Worm (Caenorhabditis elegans): ENCODE data around the gene grl-1.
A peak's percentile ranks its signal among the peaks of the same experiment; 100 is the strongest.

grl-1 gene

ce11 chrV:5536240-5536811 is 2.7 kb upstream of the grl-1 start, which contains the start of the genes cox-16 and syp-2 (continued):
- TF ChIP-seq snpc-4 (GFP tag; optimal IDR thresholded peaks at IDR 0.05) (no peak), snpc-4 (tag; optimal IDR thresholded peaks at IDR 0.05) (peak in 1 of 4 experiments; percentile 32), ceh-91 (GFP tag; IDR thresholded peaks at IDR 0.05) (peak; percentile 82), tbp1 (GFP tag; optimal IDR thresholded peaks at IDR 0.05) (peak; percentile 16), Y53G8AR.9 (GFP tag; conservative IDR thresholded peaks at IDR 0.05) (no peak), hmg-20 (GFP tag; IDR thresholded peaks at IDR 0.05) (no peak), zim-3 (tag; optimal IDR thresholded peaks at IDR 0.05) (no peak), F55B11.4 (tag; optimal IDR thresholded peaks at IDR 0.05; ENCODE audit: borderline replicate concordance, insufficient read depth) (no peak), madf-6 (GFP tag; IDR thresholded peaks at IDR 0.05) (peak; percentile 95), F57A8.1 (GFP tag; optimal IDR thresholded peaks at IDR 0.05) (no peak), snpc-1.3 (tag; optimal IDR thresholded peaks at IDR 0.05; ENCODE audit: insufficient read depth) (peak; percentile 31), attf-6 (GFP tag; IDR thresholded peaks at IDR 0.05) (no peak), Y56A3A.18 (GFP tag; IDR thresholded peaks at IDR 0.05) (no peak), hmg-1.2 (GFP tag; IDR thresholded peaks at IDR 0.05) (peak; percentile 25; the same call in 1 of the 2 replicates), hrde-1 (tag; optimal IDR thresholded peaks at IDR 0.05; ENCODE audit: borderline replicate concordance) (no peak), ceh-79 (tag; optimal IDR thresholded peaks at IDR 0.05) (no peak), dpl-1 (GFP tag; optimal IDR thresholded peaks at IDR 0.05) (no peak), C06A6.2 (GFP tag; conservative IDR thresholded peaks at IDR 0.05) (no peak), F23B12.7 (tag; optimal IDR thresholded peaks at IDR 0.05; ENCODE audit: insufficient read depth) (peak; percentile 48), unc-130 (GFP tag; optimal IDR thresholded peaks at IDR 0.05) (no peak), madf-10 (tag; optimal IDR thresholded peaks at IDR 0.05) (no peak), F49E8.2 (tag; optimal IDR thresholded peaks at IDR 0.05; ENCODE audit: insufficient read depth) (peak; percentile 67), lsl-1 (GFP tag; optimal IDR thresholded peaks at IDR 0.05) (peak; percentile 98), B0035.1 (tag; optimal IDR thresholded peaks at IDR 0.05) (no peak)

ce11 chrV:5535774-5536173 is 2.1 kb upstream of the grl-1 start, which contains the start of gene C24G6.8:
TSS of gene C24G6.8 (minus strand) at chrV:5535874.
- no peak for TF ChIP-seq athp-1 (tag; optimal IDR thresholded peaks at IDR 0.05)

ce11 chrV:5527694-5528093 is 6.0 kb downstream of the grl-1 start:
- no peak for TF ChIP-seq dpff-1 (tag; optimal IDR thresholded peaks at IDR 0.05)
- no peak for TF ChIP-seq ceh-27 (GFP tag; optimal IDR thresholded peaks at IDR 0.05)
- no peak for TF ChIP-seq F49E8.2 (tag; optimal IDR thresholded peaks at IDR 0.05; ENCODE audit: insufficient read depth)
- no peak for TF ChIP-seq nfya-2 (GFP tag; IDR thresholded peaks at IDR 0.05)
- TF ChIP-seq F57A8.1 (GFP tag; optimal IDR thresholded peaks at IDR 0.05): no peak
- no peak for TF ChIP-seq nhr-120 (GFP tag; IDR thresholded peaks at IDR 0.05)
- TF ChIP-seq Y56A3A.18 (GFP tag; IDR thresholded peaks at IDR 0.05): no peak
- TF ChIP-seq hlh-12 (tag; optimal IDR thresholded peaks at IDR 0.05): no peak
- no peak for TF ChIP-seq nfyb-1 (GFP tag; IDR thresholded peaks at IDR 0.05)
- no peak for TF ChIP-seq cebp-2 (GFP tag; IDR thresholded peaks at IDR 0.05)
- TF ChIP-seq D2030.7 (GFP tag; IDR thresholded peaks at IDR 0.05): no peak
- no peak for TF ChIP-seq ama-1 (optimal IDR thresholded peaks at IDR 0.05)
- no peak for TF ChIP-seq ama-1 (GFP tag; optimal IDR thresholded peaks at IDR 0.05)
- no peak for TF ChIP-seq let-607 (tag; optimal IDR thresholded peaks at IDR 0.05)
- TF ChIP-seq attf-3 (GFP tag; conservative IDR thresholded peaks at IDR 0.05): no peak
- no peak for TF ChIP-seq F10E7.11 (tag; optimal IDR thresholded peaks at IDR 0.05)
- no peak for TF ChIP-seq repo-1 (tag; optimal IDR thresholded peaks at IDR 0.05)
- TF ChIP-seq snpc-1.1 (tag; optimal IDR thresholded peaks at IDR 0.05; ENCODE audit: insufficient read depth): no peak
- no peak for TF ChIP-seq lin-54 (GFP tag; optimal IDR thresholded peaks at IDR 0.05)
- TF ChIP-seq efl-1 (GFP tag; optimal IDR thresholded peaks at IDR 0.05): no peak
- no peak for TF ChIP-seq him-1 (tag; optimal IDR thresholded peaks at IDR 0.05)

All from whole organism, young adult.